Fruit fly (Drosophila melanogaster): ENCODE results near the gene ninaC.

The ninaC gene

DNA sequence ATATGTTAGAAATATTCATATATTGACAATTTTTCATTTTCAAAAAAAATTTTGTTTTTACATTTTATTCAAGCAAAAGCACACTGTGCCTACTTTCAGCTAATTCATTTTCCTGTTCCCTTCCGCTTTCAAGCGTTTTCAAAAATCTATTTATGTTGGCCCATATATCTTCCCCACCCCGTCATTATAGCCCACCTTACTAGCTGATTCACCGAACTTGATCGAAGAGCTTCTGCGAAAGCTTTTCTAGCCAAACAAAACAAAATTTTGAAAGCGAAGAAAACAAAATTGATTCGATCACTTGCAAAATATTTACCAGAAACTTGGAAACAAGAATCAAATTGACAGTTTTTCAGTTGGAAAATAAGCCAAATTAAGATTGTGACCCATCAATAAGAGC is 23.5 kb downstream of the ninaC start, which contains the start of gene CG5171:
Gene CG5171 (plus strand): TSS at position 311 of the 400 bp plus-strand sequence.
- TF ChIP-seq fd96Ca (GFP tag; IDR thresholded peaks at IDR 0.05): no peak
- TF ChIP-seq Pif1B (GFP tag; optimal IDR thresholded peaks at IDR 0.05): no peak

- TF ChIP-seq CG17806 (tag; optimal IDR thresholded peaks at IDR 0.05): no peak
- no peak for TF ChIP-seq EcR (GFP tag; optimal IDR thresholded peaks at IDR 0.05)
- no peak for TF ChIP-seq CG34367 (tag; optimal IDR thresholded peaks at IDR 0.05)
- no peak for TF ChIP-seq Snoo (tag; optimal IDR thresholded peaks at IDR 0.05)
- TF ChIP-seq Pif1B (GFP tag; optimal IDR thresholded peaks at IDR 0.05): no peak
- TF ChIP-seq CG32121 (GFP tag; IDR thresholded peaks at IDR 0.05): no peak
- no peak for TF ChIP-seq CG15710 (tag; optimal IDR thresholded peaks at IDR 0.05)
- TF ChIP-seq fd96Ca (GFP tag; IDR thresholded peaks at IDR 0.05): no peak
- TF ChIP-seq CG8159 (tag; optimal IDR thresholded peaks at IDR 0.05): no peak
- TF ChIP-seq CG4496 (GFP tag; IDR thresholded peaks at IDR 0.05): no peak
- no peak; the same call in 1 of the 2 replicates for TF ChIP-seq Ets98B (GFP tag; IDR thresholded peaks at IDR 0.05)
- no peak for TF ChIP-seq CG9948 (tag; optimal IDR thresholded peaks at IDR 0.05)
- no peak for TF ChIP-seq Pif1A (GFP tag; optimal IDR thresholded peaks at IDR 0.05)
- no peak for TF ChIP-seq CG12605 (GFP tag; IDR thresholded peaks at IDR 0.05)
- no peak for TF ChIP-seq rn (GFP tag; IDR thresholded peaks at IDR 0.05)
- TF ChIP-seq gl (tag; optimal IDR thresholded peaks at IDR 0.05): no peak
Measured at dm6 chr2L:7401627-7402026, 24.1 kb downstream of the ninaC start.

- TF ChIP-seq CG9948 (tag; optimal IDR thresholded peaks at IDR 0.05) (no peak), CG4496 (GFP tag; IDR thresholded peaks at IDR 0.05) (no peak), rn (GFP tag; IDR thresholded peaks at IDR 0.05) (no peak), CG13204 (GFP tag; optimal IDR thresholded peaks at IDR 0.05) (no peak), D1 (tag; optimal IDR thresholded peaks at IDR 0.05) (no peak), CG10348 (GFP tag; IDR thresholded peaks at IDR 0.05) (no peak), Snoo (tag; optimal IDR thresholded peaks at IDR 0.05) (no peak), CG15710 (tag; optimal IDR thresholded peaks at IDR 0.05) (no peak), CG34367 (tag; optimal IDR thresholded peaks at IDR 0.05) (no peak), CG12605 (GFP tag; IDR thresholded peaks at IDR 0.05) (no peak), Pif1B (GFP tag; optimal IDR thresholded peaks at IDR 0.05) (no peak), CG32121 (GFP tag; IDR thresholded peaks at IDR 0.05) (no peak), Ets98B (GFP tag; IDR thresholded peaks at IDR 0.05) (no peak), gl (tag; optimal IDR thresholded peaks at IDR 0.05) (no peak), fd96Ca (GFP tag; IDR thresholded peaks at IDR 0.05) (no peak), CG17806 (tag; optimal IDR thresholded peaks at IDR 0.05) (no peak), EcR (GFP tag; optimal IDR thresholded peaks at IDR 0.05) (no peak), CG8301 (tag; optimal IDR thresholded peaks at IDR 0.05) (no peak), CG8159 (tag; optimal IDR thresholded peaks at IDR 0.05) (no peak)
Measured at dm6 chr2L:7404923-7405322, 27.4 kb downstream of the ninaC start, which contains the start of gene CG5177. TSS of gene CG5177 (plus strand) at chr2L:7405227.

dm6 chr2L:7407638-7408037 is 30.1 kb downstream of the ninaC start:
- TF ChIP-seq CG10348 (GFP tag; IDR thresholded peaks at IDR 0.05) (no peak), Ets98B (GFP tag; IDR thresholded peaks at IDR 0.05) (no peak), CG17806 (tag; optimal IDR thresholded peaks at IDR 0.05) (no peak), rn (GFP tag; IDR thresholded peaks at IDR 0.05) (no peak), CG9948 (tag; optimal IDR thresholded peaks at IDR 0.05) (no peak), CG14655 (GFP tag; optimal IDR thresholded peaks at IDR 0.05) (no peak), CG4496 (GFP tag; IDR thresholded peaks at IDR 0.05) (no peak)

dm6 chr2L:7409007-7409406 is 31.5 kb downstream of the ninaC start:
- 0 out of 2 replicates have a peak, but pooled peaks have one; percentile 9 for TF ChIP-seq CG32121 (GFP tag; IDR thresholded peaks at IDR 0.05)
- TF ChIP-seq CG4496 (GFP tag; IDR thresholded peaks at IDR 0.05): no peak

- TF ChIP-seq CG32121 (GFP tag; IDR thresholded peaks at IDR 0.05) (no peak), Snoo (tag; optimal IDR thresholded peaks at IDR 0.05) (no peak), fd96Ca (GFP tag; IDR thresholded peaks at IDR 0.05) (no peak), CG15710 (tag; optimal IDR thresholded peaks at IDR 0.05) (no peak), D1 (tag; optimal IDR thresholded peaks at IDR 0.05) (no peak), CG13204 (GFP tag; optimal IDR thresholded peaks at IDR 0.05) (no peak), EcR (GFP tag; optimal IDR thresholded peaks at IDR 0.05) (no peak), CG17806 (tag; optimal IDR thresholded peaks at IDR 0.05) (no peak), CG4496 (GFP tag; IDR thresholded peaks at IDR 0.05) (no peak), CG8159 (tag; optimal IDR thresholded peaks at IDR 0.05) (no peak), CG14655 (GFP tag; optimal IDR thresholded peaks at IDR 0.05) (no peak), CG9948 (tag; optimal IDR thresholded peaks at IDR 0.05) (no peak), Ets98B (GFP tag; IDR thresholded peaks at IDR 0.05) (no peak), gl (tag; optimal IDR thresholded peaks at IDR 0.05) (no peak)
Measured at dm6 chr2L:7409602-7410001, 32.1 kb downstream of the ninaC start, which contains the start of gene CG5181. TSS of gene CG5181 (minus strand) at chr2L:7409809.

DNA sequence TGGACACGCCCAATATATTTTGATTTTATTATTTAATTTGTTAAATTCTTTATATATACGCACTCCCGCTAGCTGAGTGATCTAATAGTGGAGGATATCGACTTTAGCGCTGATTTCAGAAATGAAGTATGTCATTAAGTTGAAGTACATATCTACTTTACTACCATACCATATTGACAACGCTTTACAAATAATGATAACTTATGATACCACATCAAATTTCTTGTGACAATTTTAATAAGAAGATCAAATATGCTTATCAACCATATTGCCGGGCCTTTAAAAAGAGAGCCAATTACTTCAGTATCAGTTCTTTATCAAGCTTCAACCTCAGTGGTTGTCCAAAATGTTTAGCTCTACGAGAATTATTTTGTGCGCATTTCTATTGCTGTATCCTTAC is 33.1 kb downstream of the ninaC start, which contains the start of gene CG15818:
Gene CG15818 (plus strand): TSS at position 301 of the 400 bp plus-strand sequence.
- TF ChIP-seq EcR (GFP tag; optimal IDR thresholded peaks at IDR 0.05) (no peak), CG8301 (tag; optimal IDR thresholded peaks at IDR 0.05) (no peak), CG14655 (GFP tag; optimal IDR thresholded peaks at IDR 0.05) (no peak), CG8159 (tag; optimal IDR thresholded peaks at IDR 0.05) (no peak), rn (GFP tag; IDR thresholded peaks at IDR 0.05) (no peak), D1 (tag; optimal IDR thresholded peaks at IDR 0.05) (no peak)
